Fruit fly (Drosophila melanogaster): ENCODE measurements around the gene CG15731.

CG15731 gene

DNA sequence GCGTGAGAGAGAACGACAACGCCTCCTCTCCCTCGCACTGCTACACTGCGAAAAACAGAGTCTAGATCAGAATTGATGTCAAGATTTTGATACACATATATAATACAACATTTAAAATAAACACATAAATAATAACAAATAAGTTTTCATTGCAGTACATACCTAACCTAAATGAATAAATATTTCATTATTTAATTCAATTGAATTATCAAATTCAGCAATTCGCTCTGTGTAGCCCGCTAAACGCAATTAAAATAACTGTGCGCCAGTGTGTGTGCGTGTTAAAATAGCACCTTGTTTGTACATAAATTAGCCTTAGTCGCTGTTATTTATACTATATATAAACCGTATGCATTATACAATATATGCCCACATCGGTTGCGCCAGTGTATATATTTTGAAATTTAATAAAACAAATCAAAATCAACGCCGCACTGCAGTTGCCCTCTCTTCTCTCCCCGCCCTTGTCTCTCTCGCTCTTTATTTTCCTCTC lies 14.7 kb upstream of the CG15731 start (continued):
- TF ChIP-seq CG17802 (tag; optimal IDR thresholded peaks at IDR 0.05) (peak; percentile 62), Abd-B (GFP tag; optimal IDR thresholded peaks at IDR 0.05) (peak; percentile 94), Ets97D (GFP tag; optimal IDR thresholded peaks at IDR 0.05) (peak; percentile 40), Fer1 (GFP tag; optimal IDR thresholded peaks at IDR 0.05) (peak; percentile 96), Dfd (GFP tag; optimal IDR thresholded peaks at IDR 0.05) (no peak), twi (tag; optimal IDR thresholded peaks at IDR 0.05) (peak; percentile 81), tin (GFP tag; optimal IDR thresholded peaks at IDR 0.05) (peak; percentile 89), Neu2 (GFP tag; optimal IDR thresholded peaks at IDR 0.05; ENCODE audit: borderline replicate concordance) (no peak), Awh (GFP tag; IDR thresholded peaks at IDR 0.05) (peak; percentile 93), CG34376 (GFP tag; optimal IDR thresholded peaks at IDR 0.05) (peak; percentile 92), sug (tag; optimal IDR thresholded peaks at IDR 0.05) (peak; percentile 94), CG6765 (GFP tag; optimal IDR thresholded peaks at IDR 0.05) (peak; percentile 92), CG10209 (GFP tag; optimal IDR thresholded peaks at IDR 0.05) (peak; percentile 94), CG7928 (GFP tag; optimal IDR thresholded peaks at IDR 0.05) (peak; percentile 72), CG4328 (GFP tag; optimal IDR thresholded peaks at IDR 0.05) (peak; percentile 91), CG10959 (GFP tag; IDR thresholded peaks at IDR 0.05) (peak; percentile 82), PHDP (tag; optimal IDR thresholded peaks at IDR 0.05) (peak; percentile 96), hkb (optimal IDR thresholded peaks at IDR 0.05) (no peak), hkb (GFP tag; IDR thresholded peaks at IDR 0.05) (peak; percentile 96), odd (GFP tag; optimal IDR thresholded peaks at IDR 0.05) (peak; percentile 88), CG31224 (GFP tag; IDR thresholded peaks at IDR 0.05) (peak; percentile 93), sd (tag; optimal IDR thresholded peaks at IDR 0.05) (peak; percentile 96), scrt (GFP tag; optimal IDR thresholded peaks at IDR 0.05) (peak; percentile 93), salm (tag; optimal IDR thresholded peaks at IDR 0.05) (peak; percentile 85), CG9437 (GFP tag; optimal IDR thresholded peaks at IDR 0.05) (peak; percentile 91), GATAe (GFP tag; conservative IDR thresholded peaks at IDR 0.05) (peak; percentile 79; the same call in 1 of the 2 replicates), h (optimal IDR thresholded peaks at IDR 0.05) (no peak), shn (GFP tag; optimal IDR thresholded peaks at IDR 0.05) (no peak), CG4854 (GFP tag; optimal IDR thresholded peaks at IDR 0.05) (peak; percentile 78), vfl (GFP tag; optimal IDR thresholded peaks at IDR 0.05) (peak; percentile 77), ssp (GFP tag; IDR thresholded peaks at IDR 0.05) (peak; percentile 85), CG5953 (GFP tag; IDR thresholded peaks at IDR 0.05) (peak; percentile 60; the same call in 1 of the 2 replicates), Bdp1 (GFP tag; optimal IDR thresholded peaks at IDR 0.05) (peak; percentile 59), yki (optimal IDR thresholded peaks at IDR 0.05) (no peak), crc (GFP tag; optimal IDR thresholded peaks at IDR 0.05) (no peak), Aef1 (GFP tag; IDR thresholded peaks at IDR 0.05) (peak; percentile 94), Taf1 (GFP tag; IDR thresholded peaks at IDR 0.05) (peak; percentile 94), CG11085 (GFP tag; IDR thresholded peaks at IDR 0.05) (peak; percentile 89), CG18619 (GFP tag; optimal IDR thresholded peaks at IDR 0.05) (peak; percentile 93), CG8478 (optimal IDR thresholded peaks at IDR 0.05) (no peak), slou (GFP tag; optimal IDR thresholded peaks at IDR 0.05) (peak; percentile 92), Hand (GFP tag; optimal IDR thresholded peaks at IDR 0.05) (peak; percentile 92), Pdp1 (GFP tag; optimal IDR thresholded peaks at IDR 0.05) (peak; percentile 70 to 81), CG18011 (GFP tag; optimal IDR thresholded peaks at IDR 0.05) (peak; percentile 76), lbe (GFP tag; optimal IDR thresholded peaks at IDR 0.05) (peak; percentile 94), oc (tag; optimal IDR thresholded peaks at IDR 0.05) (peak; percentile 91), CG6175 (GFP tag; IDR thresholded peaks at IDR 0.05) (peak; percentile 92), Dp (GFP tag; optimal IDR thresholded peaks at IDR 0.05) (no peak), CG2889 (GFP tag; IDR thresholded peaks at IDR 0.05) (peak; percentile 93), pan (optimal IDR thresholded peaks at IDR 0.05) (no peak), pan (GFP tag; optimal IDR thresholded peaks at IDR 0.05 in 1 of 2, IDR thresholded peaks at IDR 0.05 in 1 of 2) (peak in 1 of 2 experiments; percentile 96), kni (GFP tag; optimal IDR thresholded peaks at IDR 0.05) (peak; percentile 35)
